Worm (Caenorhabditis elegans) whole organism, early embryonic: Measurements from ENCODE around the gene mut-7.

Source experiments
- B0310.2 ChIP-seq: sonication (generic microtip); optimal IDR thresholded peaks from 2 replicates; lab custom pipeline; 2016; ENCODE audit warnings: mild to moderate bottlenecking, missing genetic modification characterization, missing compliant biosample characterization
- F13C5.2 ChIP-seq: sonication (generic microtip); optimal IDR thresholded peaks from 2 replicates; lab custom pipeline; 2017; ENCODE audit warnings: mild to moderate bottlenecking, missing genetic modification characterization, inconsistent platforms, missing compliant biosample characterization
- aly-1 ChIP-seq: sonication (generic microtip); optimal IDR thresholded peaks from 2 replicates; lab custom pipeline; 2016; ENCODE audit warnings: missing genetic modification characterization, missing compliant biosample characterization
- ama-1 ChIP-seq: fragments of 150-350 bp; optimal IDR thresholded peaks from 2 replicates; lab custom pipeline; 2014
- ceh-36 ChIP-seq: sonication (generic microtip); optimal IDR thresholded peaks from 2 replicates; lab custom pipeline; 2016; ENCODE audit warnings: missing genetic modification characterization, inconsistent platforms, missing compliant biosample characterization
- ets-7 ChIP-seq: sonication (generic microtip); optimal IDR thresholded peaks from 2 replicates; lab custom pipeline; 2016; ENCODE audit warnings: missing genotype, missing genetic modification characterization, missing compliant biosample characterization
- flt-1 ChIP-seq: fragments of 200-800 bp; sonication (Bioruptor generic); IDR thresholded peaks from 2 replicates; pipeline ENCODE4 v1.3.6; 2022; ENCODE audit warnings: missing genetic modification characterization, missing compliant biosample characterization
- hmbx-1 ChIP-seq: sonication (generic microtip); optimal IDR thresholded peaks from 2 replicates; lab custom pipeline; 2016; ENCODE audit warnings: mild to moderate bottlenecking, missing genetic modification characterization, missing compliant biosample characterization
- hmg-4 ChIP-seq: fragments of 200-800 bp; sonication (Bioruptor generic); optimal IDR thresholded peaks from 2 replicates; lab custom pipeline; 2018; ENCODE audit warnings: mild to moderate bottlenecking, missing genetic modification characterization, missing compliant biosample characterization
- hnd-1 ChIP-seq: sonication (generic microtip); optimal IDR thresholded peaks from 2 replicates; lab custom pipeline; 2016; ENCODE audit warnings: missing genetic modification characterization, missing compliant biosample characterization
- pes-1 ChIP-seq: fragments of 200-800 bp; sonication (Bioruptor generic); IDR thresholded peaks from 2 replicates; pipeline ENCODE4 v1.3.6; 2022; ENCODE audit warnings: missing genetic modification reagents, missing genetic modification characterization, missing compliant biosample characterization
- sea-1 ChIP-seq: fragments of 200-800 bp; sonication (Bioruptor generic); conservative IDR thresholded peaks from 2 replicates; pipeline ENCODE4 v1.3.6; 2022; ENCODE audit warnings: missing genetic modification characterization, missing compliant biosample characterization
- tbx-11 ChIP-seq: fragments of 200-800 bp; sonication (Bioruptor generic); IDR thresholded peaks from 2 replicates; pipeline ENCODE4 v1.3.6; 2022; ENCODE audit warnings: missing genetic modification characterization, missing compliant biosample characterization
- tbx-37 ChIP-seq: fragments of 200-800 bp; sonication (Bioruptor generic); conservative IDR thresholded peaks from 2 replicates; pipeline ENCODE4 v1.3.6; 2022; ENCODE audit warnings: missing genetic modification reagents, missing genetic modification characterization, missing compliant biosample characterization

DNA sequence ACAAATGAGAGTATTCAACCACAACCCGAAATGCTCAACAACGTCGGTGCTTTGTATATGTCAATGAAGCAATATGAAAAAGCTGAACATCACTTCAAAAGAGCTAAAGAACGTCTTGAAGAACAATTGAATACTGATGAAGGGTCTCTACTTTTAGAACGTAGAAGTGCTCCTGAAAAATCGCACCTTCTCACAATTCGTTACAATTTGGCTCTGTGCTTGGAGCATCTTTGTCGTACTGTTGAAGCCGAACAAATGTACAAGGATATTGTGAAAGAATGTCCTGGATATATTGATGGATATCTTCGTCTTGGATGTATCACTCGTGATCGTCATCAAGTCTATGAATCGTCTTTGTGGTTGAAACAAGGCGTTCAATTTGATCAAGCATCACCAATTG is 48.0 kb downstream of the mut-7 start:
- TF ChIP-seq ceh-36 (tag; lab: Kevin White, UChicago) (no peak), ama-1 (no peak), sea-1 (GFP tag; lab: Robert Waterston, UW) (no peak), hmg-4 (GFP tag; lab: Kevin White, UChicago) (no peak), F13C5.2 (tag; lab: Kevin White, UChicago) (no peak), aly-1 (tag; lab: Kevin White, UChicago) (no peak), flt-1 (GFP tag; lab: Robert Waterston, UW) (no peak), ets-7 (no peak), tbx-11 (GFP tag; lab: Robert Waterston, UW) (no peak), B0310.2 (tag; lab: Kevin White, UChicago) (no peak), tbx-37 (GFP tag; lab: Robert Waterston, UW) (no peak), pes-1 (no peak), hmbx-1 (tag; lab: Kevin White, UChicago) (no peak), hnd-1 (tag; lab: Kevin White, UChicago) (no peak)
